Fruit fly (Drosophila melanogaster) whole organism, prepupa: ENCODE measurements around the gene CG3630.

Experiments used
- Blimp-1 ChIP-seq: fragments of 200-800 bp; sonication (Bioruptor generic); optimal IDR thresholded peaks from 3 replicates; lab custom pipeline; 2017; ENCODE audit warnings: missing biosample characterization, missing genetic modification characterization, mild to moderate bottlenecking, moderate library complexity, missing genetic modification reagents
- CG10631 ChIP-seq: fragments of 200-800 bp; sonication (Bioruptor generic); optimal IDR thresholded peaks from 2 replicates; lab custom pipeline; 2016; ENCODE audit warnings: missing biosample characterization, missing genetic modification characterization
- CG10669 ChIP-seq: fragments of 200-800 bp; sonication (Bioruptor generic); optimal IDR thresholded peaks from 3 replicates; lab custom pipeline; 2018; ENCODE audit warnings: missing biosample characterization, mild to moderate bottlenecking, missing genetic modification characterization, moderate library complexity
- CG11762 ChIP-seq: fragments of 200-800 bp; sonication (Bioruptor generic); optimal IDR thresholded peaks from 3 replicates; lab custom pipeline; 2016; ENCODE audit warnings: missing biosample characterization, missing genetic modification characterization; ENCODE audit not compliant: insufficient read depth
- CG11902 ChIP-seq: fragments of 200-800 bp; sonication (Bioruptor generic); optimal IDR thresholded peaks from 3 replicates; lab custom pipeline; 2016; ENCODE audit warnings: missing biosample characterization, missing genetic modification characterization
- CG15336 ChIP-seq: fragments of 200-800 bp; sonication (Bioruptor generic); IDR thresholded peaks from 2 replicates; pipeline ENCODE4 v1.3.6; 2022; ENCODE audit warnings: missing biosample characterization, missing genetic modification characterization
- CG1621 ChIP-seq: fragments of 200-800 bp; sonication (Bioruptor generic); optimal IDR thresholded peaks from 3 replicates; lab custom pipeline; 2018; ENCODE audit warnings: missing biosample characterization, mild to moderate bottlenecking, missing genetic modification characterization
- CG16779 ChIP-seq: fragments of 200-800 bp; sonication (Bioruptor generic); optimal IDR thresholded peaks from 3 replicates; lab custom pipeline; 2017; ENCODE audit warnings: missing biosample characterization, mild to moderate bottlenecking, missing genetic modification characterization
- CG3032 ChIP-seq: fragments of 200-800 bp; optimal IDR thresholded peaks from 2 replicates; lab custom pipeline; 2019; ENCODE audit warnings: missing biosample characterization, mild to moderate bottlenecking, missing genetic modification characterization, moderate library complexity
- CG31627 ChIP-seq: fragments of 200-800 bp; sonication (Bioruptor generic); optimal IDR thresholded peaks from 3 replicates; lab custom pipeline; 2016; ENCODE audit warnings: missing biosample characterization, missing genetic modification characterization
- CG3919 ChIP-seq: fragments of 200-800 bp; sonication (Bioruptor generic); optimal IDR thresholded peaks from 3 replicates; lab custom pipeline; 2016; ENCODE audit warnings: missing biosample characterization, missing genetic modification characterization
- CG4318 ChIP-seq: fragments of 200-800 bp; sonication (Bioruptor generic); optimal IDR thresholded peaks from 3 replicates; lab custom pipeline; 2017; ENCODE audit warnings: missing biosample characterization, mild to moderate bottlenecking, missing genetic modification characterization
- CG6163 ChIP-seq: fragments of 200-800 bp; sonication (Bioruptor generic); IDR thresholded peaks from 3 replicates; pipeline ENCODE4 v1.3.6; 2022; ENCODE audit warnings: missing biosample characterization, missing genetic modification characterization
- CG6276 ChIP-seq: fragments of 200-800 bp; sonication (Bioruptor generic); optimal IDR thresholded peaks from 2 replicates; lab custom pipeline; 2017; ENCODE audit warnings: missing biosample characterization, mild to moderate bottlenecking, missing genetic modification characterization
- CG6854 ChIP-seq: fragments of 200-800 bp; sonication (Bioruptor generic); optimal IDR thresholded peaks from 2 replicates; lab custom pipeline; 2017; ENCODE audit warnings: missing biosample characterization, mild to moderate bottlenecking, missing genetic modification characterization
- CG8119 ChIP-seq: fragments of 200-800 bp; sonication (Bioruptor generic); IDR thresholded peaks from 3 replicates; pipeline ENCODE4 v1.3.6; 2022; ENCODE audit warnings: missing biosample characterization, missing genetic modification characterization
- CG8319 ChIP-seq: fragments of 200-800 bp; sonication (Bioruptor generic); optimal IDR thresholded peaks from 3 replicates; lab custom pipeline; 2016; ENCODE audit warnings: missing biosample characterization, missing genetic modification characterization
- CG9139 ChIP-seq: fragments of 200-800 bp; sonication (Bioruptor generic); optimal IDR thresholded peaks from 3 replicates; lab custom pipeline; 2017; ENCODE audit warnings: missing biosample characterization, mild to moderate bottlenecking, missing genetic modification characterization
- Eip78C ChIP-seq: fragments of 200-800 bp; sonication (Bioruptor generic); peaks from one replicate; lab custom pipeline; 2016; ENCODE audit warnings: missing biosample characterization, missing genetic modification characterization
- Ets21C ChIP-seq: fragments of 200-800 bp; sonication (Bioruptor generic); optimal IDR thresholded peaks from 3 replicates; lab custom pipeline; 2016; ENCODE audit warnings: missing biosample characterization, missing genetic modification characterization
- Ets96B ChIP-seq: fragments of 200-800 bp; optimal IDR thresholded peaks from 2 replicates; lab custom pipeline; 2019; ENCODE audit warnings: missing biosample characterization, mild to moderate bottlenecking, missing genetic modification characterization, moderate library complexity
- Gug ChIP-seq: fragments of 200-800 bp; sonication (Bioruptor generic); IDR thresholded peaks from 2 replicates; pipeline ENCODE4 v1.3.6; 2022; ENCODE audit warnings: missing biosample characterization, missing genetic modification characterization
- Hr38 ChIP-seq: sonication (Bioruptor generic); optimal IDR thresholded peaks from 2 replicates; lab custom pipeline; 2016; ENCODE audit warnings: missing biosample characterization, missing genetic modification characterization
- Hr39 ChIP-seq: fragments of 200-800 bp; sonication (Bioruptor generic); optimal IDR thresholded peaks from 2 replicates; lab custom pipeline; 2016; ENCODE audit warnings: missing biosample characterization, missing genetic modification characterization
- Lpt ChIP-seq: fragments of 200-800 bp; sonication (Bioruptor generic); optimal IDR thresholded peaks from 3 replicates; lab custom pipeline; 2016; ENCODE audit warnings: missing biosample characterization, missing genetic modification characterization
- OdsH ChIP-seq: fragments of 200-800 bp; sonication (Bioruptor generic); optimal IDR thresholded peaks from 3 replicates; lab custom pipeline; 2016; ENCODE audit warnings: missing biosample characterization, missing genetic modification characterization
- Sox14 ChIP-seq: fragments of 200-800 bp; sonication (Bioruptor generic); optimal IDR thresholded peaks from 3 replicates; lab custom pipeline; 2016; ENCODE audit warnings: missing biosample characterization, missing genetic modification characterization
- Sox15 ChIP-seq: fragments of 200-800 bp; sonication (Bioruptor generic); optimal IDR thresholded peaks from 3 replicates; lab custom pipeline; 2016; ENCODE audit warnings: missing biosample characterization, missing genetic modification characterization
- acj6 ChIP-seq: fragments of 200-800 bp; sonication (Bioruptor generic); optimal IDR thresholded peaks from 3 replicates; lab custom pipeline; 2016; ENCODE audit warnings: missing biosample characterization, missing genetic modification characterization
- cyc ChIP-seq: fragments of 200-800 bp; sonication (Bioruptor generic); optimal IDR thresholded peaks from 3 replicates; lab custom pipeline; 2016; ENCODE audit warnings: missing biosample characterization, missing genetic modification characterization
- dsx ChIP-seq: fragments of 200-800 bp; optimal IDR thresholded peaks from 3 replicates; lab custom pipeline; 2019; ENCODE audit warnings: missing biosample characterization, mild to moderate bottlenecking, missing genetic modification characterization, moderate library complexity; ENCODE audit not compliant: poor library complexity, severe bottlenecking
- eg ChIP-seq: fragments of 200-800 bp; sonication (Bioruptor generic); IDR thresholded peaks from 3 replicates; pipeline ENCODE4 v1.3.6; 2022; ENCODE audit warnings: missing biosample characterization, missing genetic modification characterization
- fd59A ChIP-seq: fragments of 200-800 bp; sonication (Bioruptor generic); optimal IDR thresholded peaks from 2 replicates; lab custom pipeline; 2017; ENCODE audit warnings: missing biosample characterization, mild to moderate bottlenecking, missing genetic modification characterization, missing genetic modification reagents
- fd85E ChIP-seq: fragments of 200-800 bp; sonication (Bioruptor generic); optimal IDR thresholded peaks from 3 replicates; lab custom pipeline; 2016; ENCODE audit warnings: missing biosample characterization, missing genetic modification characterization
- lz ChIP-seq: fragments of 200-800 bp; sonication (Bioruptor generic); optimal IDR thresholded peaks from 3 replicates; lab custom pipeline; 2016; ENCODE audit warnings: missing biosample characterization, missing genetic modification characterization
- net ChIP-seq: fragments of 200-800 bp; sonication (Bioruptor generic); optimal IDR thresholded peaks from 3 replicates; lab custom pipeline; 2016; ENCODE audit warnings: missing biosample characterization, missing genetic modification characterization
- spab ChIP-seq: fragments of 200-800 bp; sonication (Bioruptor generic); optimal IDR thresholded peaks from 2 replicates; lab custom pipeline; 2017; ENCODE audit warnings: missing biosample characterization, mild to moderate bottlenecking, missing genetic modification characterization, missing genetic modification reagents
- ss ChIP-seq, 2 experiments: fragments of 200-800 bp; sonication (Bioruptor generic); optimal IDR thresholded peaks; 2 replicates in 1 of 2; 3 replicates in 1 of 2; lab custom pipeline; 2017 to 2018; ENCODE audit warnings: mild to moderate bottlenecking in 2 of 2, missing biosample characterization in 2 of 2, missing genetic modification characterization in 2 of 2, moderate library complexity in 1 of 2
- svp ChIP-seq: fragments of 200-800 bp; sonication (Bioruptor generic); peaks from one replicate; lab custom pipeline; 2016; ENCODE audit warnings: missing biosample characterization, missing genetic modification characterization
- topi ChIP-seq: fragments of 200-800 bp; sonication (Bioruptor generic); optimal IDR thresholded peaks from 3 replicates; lab custom pipeline; 2016; ENCODE audit warnings: missing biosample characterization, missing genetic modification characterization
- vri ChIP-seq: fragments of 200-800 bp; sonication (Bioruptor generic); optimal IDR thresholded peaks from 3 replicates; lab custom pipeline; 2016; ENCODE audit warnings: missing biosample characterization, mild to moderate bottlenecking, missing genetic modification characterization

Gene CG3630

DNA sequence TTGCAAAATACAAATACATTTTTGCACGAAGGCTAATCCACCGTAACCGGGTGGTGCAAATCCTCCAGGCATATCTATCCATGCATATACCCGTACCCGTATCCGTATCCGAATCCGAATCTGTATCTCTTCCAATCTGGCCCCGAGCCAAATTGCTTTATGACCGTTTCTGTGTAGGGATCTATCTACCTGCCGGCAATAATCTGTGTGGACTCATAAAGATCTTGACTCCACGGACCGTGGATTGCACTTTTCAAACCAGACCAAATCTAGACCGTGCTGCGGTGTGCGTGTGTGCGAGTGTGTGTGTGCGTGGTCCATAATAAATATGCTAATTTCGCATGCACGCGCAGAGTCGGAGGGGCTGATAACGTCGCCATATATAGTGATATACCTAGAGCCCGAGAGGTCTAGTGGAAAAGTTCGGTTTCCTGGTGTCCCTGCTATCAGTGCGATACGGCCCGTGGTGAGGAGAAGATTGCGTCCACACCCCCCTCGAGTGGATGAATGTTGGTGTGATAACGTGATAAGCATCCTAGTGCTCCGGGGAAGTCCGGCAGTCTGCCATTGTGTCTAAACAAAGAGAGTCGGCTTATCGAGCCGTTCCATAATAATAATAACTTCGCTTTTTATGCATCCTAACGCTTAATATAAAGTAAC is 19.6 kb upstream of the CG3630 start:
- TF ChIP-seq Sox14 (GFP tag; lab: Kevin White, UChicago) (peak; percentile 24), Ets21C (GFP tag; lab: Kevin White, UChicago) (no peak), vri (GFP tag; lab: Kevin White, UChicago) (peak; percentile 86), net (GFP tag; lab: Kevin White, UChicago) (no peak), CG10669 (GFP tag; lab: Kevin White, UChicago) (no peak), CG11762 (no peak), svp (GFP tag; lab: Kevin White, UChicago) (peak; percentile 78)

- no peak for TF ChIP-seq dsx (GFP tag; lab: Kevin White, UChicago)
- TF ChIP-seq CG11762, result no peak
- peak; percentile 7 for TF ChIP-seq svp (GFP tag; lab: Kevin White, UChicago)
- TF ChIP-seq spab, result no peak
- no peak for TF ChIP-seq CG4318
- no peak for TF ChIP-seq topi (GFP tag; lab: Kevin White, UChicago)
- TF ChIP-seq CG3919 (GFP tag; lab: Kevin White, UChicago), result no peak
Measured at dm6 chrX:2142935-2143312, 19.1 kb upstream of the CG3630 start.

- TF ChIP-seq CG11762 (no peak), Ets96B (tag; lab: Kevin White, UChicago) (no peak), CG16779 (tag; lab: Kevin White, UChicago) (no peak), eg (GFP tag; lab: Robert Waterston, UW) (peak; percentile 36; the same call in 2 of the 3 replicates), Eip78C (GFP tag; lab: Kevin White, UChicago) (no peak), CG15336 (GFP tag; lab: Robert Waterston, UW) (peak; percentile 34; the same call in 1 of the 2 replicates), Hr39 (GFP tag; lab: Kevin White, UChicago) (no peak), dsx (GFP tag; lab: Kevin White, UChicago) (peak; percentile 59), CG8119 (GFP tag; lab: Robert Waterston, UW) (0 out of 3 replicates have a peak, but pooled peaks have one; percentile 13), Sox14 (GFP tag; lab: Kevin White, UChicago) (peak; percentile 1), CG3032 (tag; lab: Kevin White, UChicago) (no peak), CG11902 (GFP tag; lab: Kevin White, UChicago) (no peak), CG6163 (no peak), Blimp-1 (GFP tag; lab: Kevin White, UChicago) (no peak), CG1621 (tag; lab: Kevin White, UChicago) (peak; percentile 44), fd59A (GFP tag; lab: Kevin White, UChicago) (no peak), ss (GFP tag; optimal IDR thresholded peaks at IDR 0.05; lab: Kevin White, UChicago) (peak in 1 of 2 experiments; percentile 28)
Measured at dm6 chrX:2145114-2145513, 16.9 kb upstream of the CG3630 start, which contains the start of gene Pgd. Gene Pgd, plus strand, starts transcription at chrX:2145136.

DNA sequence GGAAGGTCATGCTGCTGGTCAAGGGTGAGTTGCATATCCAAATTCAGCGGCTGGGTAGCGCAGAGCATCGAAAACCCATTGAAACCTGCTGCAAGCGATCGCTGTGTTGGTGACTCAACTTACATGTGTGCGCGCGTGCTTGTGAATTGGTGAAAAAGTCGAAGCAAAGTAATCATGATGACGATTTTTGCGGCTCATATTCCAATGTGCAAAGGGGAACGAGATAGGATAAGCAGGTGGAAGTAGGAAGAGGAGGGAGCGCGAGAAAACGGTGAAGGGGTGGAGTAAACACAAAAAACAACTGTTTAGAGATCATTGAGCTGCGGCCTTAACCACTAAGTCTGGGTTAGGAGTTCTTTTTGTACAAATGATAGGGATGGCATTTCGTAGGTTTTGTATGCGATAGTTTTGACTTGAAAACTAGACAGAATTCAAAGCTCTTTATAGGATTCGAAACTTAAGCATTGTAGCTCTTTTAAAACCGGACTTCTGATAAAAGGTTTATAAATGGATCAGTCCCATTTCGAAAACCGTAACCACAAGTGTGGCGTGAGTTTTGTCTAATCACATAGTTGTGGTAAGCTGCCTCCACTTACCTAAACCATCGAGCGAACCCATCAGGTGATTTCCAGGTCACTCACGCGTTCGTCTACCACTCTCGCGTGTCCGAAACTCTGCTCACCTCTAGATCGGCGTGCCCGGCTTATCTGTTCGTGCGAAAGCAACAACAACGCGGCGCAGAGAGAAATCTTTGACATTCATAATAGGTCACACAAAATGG is 16.1 kb upstream of the CG3630 start:
- TF ChIP-seq CG10631 (GFP tag; lab: Kevin White, UChicago) (peak; percentile 47), spab (peak; percentile 4), fd59A (GFP tag; lab: Kevin White, UChicago) (peak; percentile 45), CG15336 (GFP tag; lab: Robert Waterston, UW) (peak; percentile 62), CG11902 (GFP tag; lab: Kevin White, UChicago) (peak; percentile 48), Hr38 (GFP tag; lab: Kevin White, UChicago) (no peak), Ets21C (GFP tag; lab: Kevin White, UChicago) (peak; percentile 65), Hr39 (GFP tag; lab: Kevin White, UChicago) (peak; percentile 78), CG31627 (GFP tag; lab: Kevin White, UChicago) (peak; percentile 65), cyc (GFP tag; lab: Kevin White, UChicago) (peak; percentile 65), CG1621 (tag; lab: Kevin White, UChicago) (peak; percentile 2), CG6854 (no peak), Gug (GFP tag; lab: Robert Waterston, UW) (peak; percentile 49; the same call in 1 of the 2 replicates), CG3032 (tag; lab: Kevin White, UChicago) (peak; percentile 52), CG4318 (peak; percentile 52), lz (GFP tag; lab: Kevin White, UChicago) (peak; percentile 73), svp (GFP tag; lab: Kevin White, UChicago) (peak; percentile 90), vri (GFP tag; lab: Kevin White, UChicago) (peak; percentile 40), CG6276 (GFP tag; lab: Kevin White, UChicago) (peak; percentile 10), Sox15 (GFP tag; lab: Kevin White, UChicago) (peak; percentile 41), OdsH (GFP tag; lab: Kevin White, UChicago) (peak; percentile 59), CG9139 (GFP tag; lab: Kevin White, UChicago) (no peak), fd85E (GFP tag; lab: Kevin White, UChicago) (no peak), Lpt (no peak), CG8319 (GFP tag; lab: Kevin White, UChicago) (peak; percentile 54), Blimp-1 (GFP tag; lab: Kevin White, UChicago) (no peak), acj6 (GFP tag; lab: Kevin White, UChicago) (peak; percentile 62)
